Worm (Caenorhabditis elegans) whole organism, L3 larva: ENCODE data around the gene T05A1.5.

Experiments used
- ama-1 ChIP-seq: fragments of 150-350 bp; optimal IDR thresholded peaks from 2 replicates; lab custom pipeline; 2018
- nhr-12 ChIP-seq: fragments of 150-350 bp; optimal IDR thresholded peaks from 2 replicates; lab custom pipeline; 2014; ENCODE audit warnings: missing biosample characterization, missing genetic modification characterization
- tbx-2 ChIP-seq: sonication (generic microtip); optimal IDR thresholded peaks from 2 replicates; lab custom pipeline; 2016; ENCODE audit warnings: mild to moderate bottlenecking, missing genetic modification characterization, missing compliant biosample characterization

ce11 chrIV:9535105-9535504 is 11.0 kb upstream of the T05A1.5 start:
- TF ChIP-seq nhr-12 (no peak), tbx-2 (tag; lab: Kevin White, UChicago) (no peak), ama-1 (lab: Kevin White, UChicago) (no peak)
